Fruit fly (Drosophila melanogaster) whole organism, embryonic: ENCODE data around the gene CG5515.

Source experiments
- CG10543 ChIP-seq: fragments of 200-800 bp; sonication (Bioruptor generic); optimal IDR thresholded peaks from 3 replicates; lab custom pipeline; 2017; ENCODE audit warnings: missing biosample characterization, mild to moderate bottlenecking, missing genetic modification characterization, moderate library complexity
- CG11093 ChIP-seq: fragments of 200-800 bp; sonication (Bioruptor generic); IDR thresholded peaks from 3 replicates; pipeline ENCODE4 v1.3.6; 2022; ENCODE audit warnings: missing biosample characterization, missing genetic modification characterization
- CG12659 ChIP-seq: fragments of 200-800 bp; sonication (Bioruptor generic); optimal IDR thresholded peaks from 3 replicates; lab custom pipeline; 2017; ENCODE audit warnings: mild to moderate bottlenecking, missing biosample characterization, missing genetic modification reagents, missing genetic modification characterization
- CG12744 ChIP-seq: fragments of 200-800 bp; sonication (Bioruptor generic); optimal IDR thresholded peaks from 2 replicates; lab custom pipeline; 2016; ENCODE audit warnings: missing biosample characterization, missing genetic modification characterization
- CG14710 ChIP-seq: fragments of 200-800 bp; sonication (Bioruptor generic); optimal IDR thresholded peaks from 3 replicates; lab custom pipeline; 2019; ENCODE audit warnings: missing biosample characterization, mild to moderate bottlenecking, missing genetic modification characterization, moderate library complexity
- CG15073 ChIP-seq: fragments of 200-800 bp; sonication (Bioruptor generic); optimal IDR thresholded peaks from 2 replicates; lab custom pipeline; 2016; ENCODE audit warnings: missing biosample characterization, missing genetic modification characterization
- CG1529 ChIP-seq: fragments of 200-800 bp; sonication (Bioruptor generic); optimal IDR thresholded peaks from 3 replicates; lab custom pipeline; 2018; ENCODE audit warnings: missing biosample characterization, missing genetic modification characterization
- CG15479 ChIP-seq: fragments of 200-800 bp; sonication (Bioruptor generic); optimal IDR thresholded peaks from 3 replicates; lab custom pipeline; 2019; ENCODE audit warnings: missing biosample characterization, mild to moderate bottlenecking, missing genetic modification characterization, moderate library complexity
- CG1603 ChIP-seq: fragments of 200-800 bp; sonication (Bioruptor generic); optimal IDR thresholded peaks from 2 replicates; lab custom pipeline; 2019; ENCODE audit warnings: missing biosample characterization, mild to moderate bottlenecking, missing genetic modification characterization, moderate library complexity
- CG17568 ChIP-seq: fragments of 200-800 bp; sonication (Bioruptor generic); optimal IDR thresholded peaks from 2 replicates; lab custom pipeline; 2018; ENCODE audit warnings: missing biosample characterization, mild to moderate bottlenecking, missing genetic modification characterization, moderate library complexity
- CG17912 ChIP-seq: fragments of 200-800 bp; sonication (Bioruptor generic); optimal IDR thresholded peaks from 2 replicates; lab custom pipeline; 2018; ENCODE audit warnings: missing biosample characterization, mild to moderate bottlenecking, missing genetic modification characterization
- CG18764 ChIP-seq: fragments of 200-800 bp; sonication (Bioruptor generic); optimal IDR thresholded peaks from 3 replicates; lab custom pipeline; 2016; ENCODE audit warnings: missing biosample characterization, missing genetic modification characterization
- CG2116 ChIP-seq: fragments of 200-800 bp; sonication (Bioruptor generic); optimal IDR thresholded peaks from 3 replicates; lab custom pipeline; 2018; ENCODE audit warnings: missing biosample characterization, mild to moderate bottlenecking, missing genetic modification characterization
- CG3407 ChIP-seq: fragments of 200-800 bp; sonication (Bioruptor generic); optimal IDR thresholded peaks from 2 replicates; lab custom pipeline; 2018; ENCODE audit warnings: missing biosample characterization, mild to moderate bottlenecking, missing genetic modification characterization
- CG3995 ChIP-seq: fragments of 200-800 bp; sonication (Bioruptor generic); optimal IDR thresholded peaks from 3 replicates; lab custom pipeline; 2016; ENCODE audit warnings: missing biosample characterization, missing genetic modification characterization
- CG4730 ChIP-seq: fragments of 200-800 bp; sonication (Bioruptor generic); IDR thresholded peaks from 2 replicates; pipeline ENCODE4 v1.3.6; 2022; ENCODE audit warnings: missing biosample characterization, missing genetic modification characterization
- CG6683 ChIP-seq: fragments of 200-800 bp; sonication (Bioruptor generic); optimal IDR thresholded peaks from 2 replicates; lab custom pipeline; 2017; ENCODE audit warnings: missing biosample characterization, mild to moderate bottlenecking, missing genetic modification characterization, missing genetic modification reagents
- CG7357 ChIP-seq: fragments of 200-800 bp; sonication (Bioruptor generic); IDR thresholded peaks from 3 replicates; pipeline ENCODE4 v1.3.6; 2022; ENCODE audit warnings: missing biosample characterization, missing genetic modification characterization
- CG7372 ChIP-seq: fragments of 200-800 bp; sonication (Bioruptor generic); IDR thresholded peaks from 2 replicates; pipeline ENCODE4 v1.3.6; 2022; ENCODE audit warnings: missing biosample characterization, missing genetic modification characterization
- CG7556 ChIP-seq: fragments of 200-800 bp; sonication (Bioruptor generic); optimal IDR thresholded peaks from 2 replicates; lab custom pipeline; 2017; ENCODE audit warnings: missing biosample characterization, mild to moderate bottlenecking, missing genetic modification characterization
- CG7745 ChIP-seq: fragments of 200-800 bp; sonication (Bioruptor generic); optimal IDR thresholded peaks from 2 replicates; lab custom pipeline; 2018; ENCODE audit warnings: missing biosample characterization, mild to moderate bottlenecking, missing genetic modification characterization, moderate library complexity
- CG9437 ChIP-seq: fragments of 200-800 bp; sonication (Bioruptor generic); optimal IDR thresholded peaks from 2 replicates; lab custom pipeline; 2018; ENCODE audit warnings: missing biosample characterization, mild to moderate bottlenecking, missing genetic modification characterization
- CG9797 ChIP-seq: fragments of 200-800 bp; sonication (Bioruptor generic); optimal IDR thresholded peaks from 3 replicates; lab custom pipeline; 2018; ENCODE audit warnings: missing biosample characterization, mild to moderate bottlenecking, missing genetic modification characterization
- CrebB ChIP-seq: fragments of 200-800 bp; sonication (Bioruptor generic); optimal IDR thresholded peaks from 3 replicates; lab custom pipeline; 2018; ENCODE audit warnings: missing biosample characterization, mild to moderate bottlenecking, missing genetic modification characterization
- Dp ChIP-seq: fragments of 200-800 bp; sonication (Bioruptor generic); optimal IDR thresholded peaks from 2 replicates; lab custom pipeline; 2018; ENCODE audit warnings: missing biosample characterization, mild to moderate bottlenecking, missing genetic modification characterization, moderate library complexity
- E2f2 ChIP-seq: fragments of 200-800 bp; sonication (Bioruptor generic); IDR thresholded peaks from 2 replicates; pipeline ENCODE4 v1.3.6; 2022; ENCODE audit warnings: missing biosample characterization, missing genetic modification characterization
- Ets97D ChIP-seq: fragments of 200-800 bp; sonication (Bioruptor generic); optimal IDR thresholded peaks from 3 replicates; lab custom pipeline; 2016; ENCODE audit warnings: missing biosample characterization, missing genetic modification characterization
- Mes4 ChIP-seq: fragments of 200-800 bp; sonication (Bioruptor generic); optimal IDR thresholded peaks from 2 replicates; lab custom pipeline; 2016; ENCODE audit warnings: missing biosample characterization, missing genetic modification characterization
- Sin3A ChIP-seq: fragments of >200 bp; optimal IDR thresholded peaks from 2 replicates; lab custom pipeline; 2018
- Sry-δ ChIP-seq: fragments of 200-800 bp; sonication (Bioruptor generic); optimal IDR thresholded peaks from 2 replicates; lab custom pipeline; 2016; ENCODE audit warnings: missing biosample characterization, missing genetic modification characterization
- aop ChIP-seq: fragments of 200-800 bp; sonication (Bioruptor generic); IDR thresholded peaks from 2 replicates; pipeline ENCODE4 v1.3.6; 2022; ENCODE audit warnings: missing biosample characterization, missing genetic modification characterization
- bigmax ChIP-seq: fragments of 200-800 bp; sonication (Bioruptor generic); optimal IDR thresholded peaks from 2 replicates; lab custom pipeline; 2018; ENCODE audit warnings: missing biosample characterization, mild to moderate bottlenecking, missing genetic modification characterization
- btn ChIP-seq: fragments of 200-800 bp; sonication (Bioruptor generic); optimal IDR thresholded peaks from 2 replicates; lab custom pipeline; 2016; ENCODE audit warnings: missing biosample characterization, missing genetic modification characterization
- chif ChIP-seq, 2 experiments: fragments of 200-800 bp; sonication (Bioruptor generic); optimal IDR thresholded peaks; 3 replicates each; lab custom pipeline; 2016; ENCODE audit warnings: missing biosample characterization in 2 of 2, missing genetic modification characterization in 2 of 2
- fd64A ChIP-seq: fragments of 200-800 bp; sonication (Bioruptor generic); optimal IDR thresholded peaks from 3 replicates; lab custom pipeline; 2018; ENCODE audit warnings: missing biosample characterization, mild to moderate bottlenecking, missing genetic modification characterization
- ham ChIP-seq: fragments of 200-800 bp; sonication (Bioruptor generic); IDR thresholded peaks from 2 replicates; pipeline ENCODE4 v1.3.6; 2022; ENCODE audit warnings: missing biosample characterization, missing genetic modification characterization
- hb ChIP-seq: fragments of 200-800 bp; sonication (Bioruptor generic); IDR thresholded peaks from 3 replicates; pipeline ENCODE4 v1.3.6; 2022; ENCODE audit warnings: missing biosample characterization, missing genetic modification characterization; ENCODE audit not compliant: partially characterized antibody
- hth ChIP-seq: fragments of >200 bp; optimal IDR thresholded peaks from 2 replicates; lab custom pipeline; 2017; ENCODE audit warnings: inconsistent platforms
- klu ChIP-seq: fragments of 200-800 bp; sonication (Bioruptor generic); IDR thresholded peaks from 2 replicates; pipeline ENCODE4 v1.3.6; 2022; ENCODE audit warnings: missing biosample characterization, missing genetic modification characterization
- knrl ChIP-seq: fragments of 200-800 bp; sonication (Bioruptor generic); IDR thresholded peaks from 3 replicates; pipeline ENCODE4 v1.3.6; 2022; ENCODE audit warnings: missing biosample characterization, missing genetic modification characterization; ENCODE audit not compliant: partially characterized antibody
- phol ChIP-seq: fragments of 200-800 bp; sonication (Bioruptor generic); optimal IDR thresholded peaks from 3 replicates; lab custom pipeline; 2018; ENCODE audit warnings: missing biosample characterization, mild to moderate bottlenecking, missing genetic modification characterization, moderate library complexity
- pnt ChIP-seq: fragments of 200-800 bp; sonication (Bioruptor generic); optimal IDR thresholded peaks from 3 replicates; lab custom pipeline; 2016; ENCODE audit warnings: missing biosample characterization, missing genetic modification characterization
- ro ChIP-seq: fragments of 200-800 bp; sonication (Bioruptor generic); IDR thresholded peaks from 2 replicates; pipeline ENCODE4 v1.3.6; 2022; ENCODE audit warnings: missing biosample characterization, missing genetic modification characterization
- row ChIP-seq: fragments of 200-800 bp; sonication (Bioruptor generic); IDR thresholded peaks from 3 replicates; pipeline ENCODE4 v1.3.6; 2022; ENCODE audit warnings: missing biosample characterization, missing genetic modification characterization
- schlank ChIP-seq: fragments of 200-800 bp; sonication (Bioruptor generic); optimal IDR thresholded peaks from 2 replicates; lab custom pipeline; 2018; ENCODE audit warnings: missing biosample characterization, mild to moderate bottlenecking, missing genetic modification characterization
- sd ChIP-seq: fragments of 200-800 bp; sonication (Bioruptor generic); optimal IDR thresholded peaks from 3 replicates; lab custom pipeline; 2018; ENCODE audit warnings: missing biosample characterization, mild to moderate bottlenecking, missing genetic modification characterization, moderate library complexity
- shn ChIP-seq: fragments of 200-800 bp; sonication (Bioruptor generic); optimal IDR thresholded peaks from 3 replicates; lab custom pipeline; 2016; ENCODE audit warnings: missing biosample characterization, missing genetic modification characterization
- sna ChIP-seq: fragments of 200-800 bp; sonication (Bioruptor generic); IDR thresholded peaks from 2 replicates; pipeline ENCODE4 v1.3.6; 2022; ENCODE audit warnings: missing biosample characterization, missing genetic modification characterization; ENCODE audit not compliant: partially characterized antibody
- so ChIP-seq: fragments of 200-800 bp; sonication (Bioruptor generic); IDR thresholded peaks from 3 replicates; pipeline ENCODE4 v1.3.6; 2022; ENCODE audit warnings: missing biosample characterization, missing genetic modification characterization
- trem ChIP-seq: fragments of 200-800 bp; optimal IDR thresholded peaks from 3 replicates; lab custom pipeline; 2019; ENCODE audit warnings: missing biosample characterization, mild to moderate bottlenecking, missing genetic modification characterization, moderate library complexity
- twi ChIP-seq: fragments of 200-800 bp; optimal IDR thresholded peaks from 2 replicates; lab custom pipeline; 2019; ENCODE audit warnings: missing biosample characterization, mild to moderate bottlenecking, missing genetic modification characterization, moderate library complexity
- wek ChIP-seq: fragments of 200-800 bp; sonication (Bioruptor generic); optimal IDR thresholded peaks from 3 replicates; lab custom pipeline; 2018; ENCODE audit warnings: missing biosample characterization, mild to moderate bottlenecking, missing genetic modification characterization, moderate library complexity

The CG5515 gene

DNA sequence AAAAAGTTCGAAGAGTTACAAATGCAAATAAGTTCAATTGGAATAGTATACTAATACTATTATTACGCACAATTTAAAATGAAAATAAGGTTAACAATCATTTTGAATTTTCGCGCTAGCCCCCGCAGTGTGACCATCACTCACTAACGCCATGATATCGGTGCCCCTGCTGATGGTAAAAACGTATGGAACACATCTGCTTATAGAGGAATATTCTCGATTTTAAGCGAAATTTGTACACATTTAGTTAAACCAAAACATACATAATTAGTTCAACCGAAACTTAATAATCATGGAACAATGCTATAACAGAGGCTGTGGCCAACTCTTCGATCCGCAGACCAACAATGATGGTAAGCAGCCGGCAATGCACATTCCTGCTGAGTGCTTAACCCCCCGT lies 2.5 kb downstream of the CG5515 start, which contains the start of gene mora (continued):
- TF ChIP-seq CG4730 (GFP tag; lab: Robert Waterston, UW): no peak
- TF ChIP-seq knrl (GFP tag; lab: Robert Waterston, UW): no peak
- no peak for TF ChIP-seq CG15073 (GFP tag; lab: Kevin White, UChicago)
- TF ChIP-seq CG14710 (tag; lab: Kevin White, UChicago): peak; percentile 40
- no peak for TF ChIP-seq CG7745 (tag; lab: Kevin White, UChicago)
- no peak for TF ChIP-seq btn (GFP tag; lab: Kevin White, UChicago)
- TF ChIP-seq twi (tag; lab: Kevin White, UChicago): peak; percentile 80
- no peak for TF ChIP-seq CG3407 (GFP tag; lab: Kevin White, UChicago)
- TF ChIP-seq phol: peak; percentile 15
- TF ChIP-seq CG3995 (GFP tag; lab: Kevin White, UChicago): peak; percentile 38
- peak; percentile 22 for TF ChIP-seq CG9437 (GFP tag; lab: Kevin White, UChicago)
- no peak for TF ChIP-seq chif (GFP tag; optimal IDR thresholded peaks at IDR 0.05; lab: Kevin White, UChicago)
- TF ChIP-seq CG7556 (GFP tag; lab: Kevin White, UChicago): no peak
- no peak for TF ChIP-seq CrebB (tag; lab: Kevin White, UChicago)
- TF ChIP-seq CG2116: peak; percentile 50
- TF ChIP-seq aop (GFP tag; lab: Robert Waterston, UW): no peak
- TF ChIP-seq ro (GFP tag; lab: Robert Waterston, UW): no peak
- peak; percentile 17 for TF ChIP-seq Ets97D
- no peak for TF ChIP-seq CG17912 (GFP tag; lab: Kevin White, UChicago)
- TF ChIP-seq CG11093 (GFP tag; lab: Robert Waterston, UW): no peak
- no peak for TF ChIP-seq klu (GFP tag; lab: Robert Waterston, UW)
- peak; percentile 13 for TF ChIP-seq bigmax (GFP tag; lab: Kevin White, UChicago)
- TF ChIP-seq CG10543 (GFP tag; lab: Kevin White, UChicago): no peak
- TF ChIP-seq Sin3A: peak; percentile 40
- TF ChIP-seq CG6683: no peak
- no peak for TF ChIP-seq CG17568 (GFP tag; lab: Kevin White, UChicago)
- TF ChIP-seq Sry-δ: peak; percentile 12
- TF ChIP-seq Dp (GFP tag; lab: Kevin White, UChicago): peak; percentile 93
- TF ChIP-seq E2f2 (GFP tag; lab: Robert Waterston, UW): peak; percentile 95
- TF ChIP-seq shn (GFP tag; lab: Kevin White, UChicago): no peak
- peak; percentile 26 for TF ChIP-seq trem
- TF ChIP-seq CG18764: no peak
- no peak for TF ChIP-seq hth (lab: Kevin White, UChicago)
- peak; percentile 11 for TF ChIP-seq wek (GFP tag; lab: Kevin White, UChicago)
- no peak for TF ChIP-seq hb (GFP tag; lab: Robert Waterston, UW)
- no peak for TF ChIP-seq fd64A
- TF ChIP-seq CG7372 (GFP tag; lab: Robert Waterston, UW): no peak
- TF ChIP-seq ham (GFP tag; lab: Robert Waterston, UW): no peak
- TF ChIP-seq CG12659 (GFP tag; lab: Kevin White, UChicago): no peak
- no peak for TF ChIP-seq CG7357
- TF ChIP-seq schlank (tag; lab: Kevin White, UChicago): no peak
- no peak for TF ChIP-seq CG1529 (GFP tag; lab: Kevin White, UChicago)
- no peak for TF ChIP-seq pnt (GFP tag; lab: Kevin White, UChicago)
- TF ChIP-seq sd (tag; lab: Kevin White, UChicago): peak; percentile 48
- no peak for TF ChIP-seq CG15479 (GFP tag; lab: Kevin White, UChicago)
- peak; percentile 59 for TF ChIP-seq CG1603 (tag; lab: Kevin White, UChicago)
- no peak for TF ChIP-seq CG12744 (GFP tag; lab: Kevin White, UChicago)
- no peak for TF ChIP-seq Mes4 (GFP tag; lab: Kevin White, UChicago)
- peak; percentile 11; the same call in 1 of the 3 replicates for TF ChIP-seq row (GFP tag; lab: Robert Waterston, UW)
- TF ChIP-seq sna: no peak
- TF ChIP-seq CG9797 (GFP tag; lab: Kevin White, UChicago): peak; percentile 86
- no peak for TF ChIP-seq so (GFP tag; lab: Robert Waterston, UW)
